Fruit fly (Drosophila melanogaster): Measurements from ENCODE around the gene Gfat2.

DNA sequence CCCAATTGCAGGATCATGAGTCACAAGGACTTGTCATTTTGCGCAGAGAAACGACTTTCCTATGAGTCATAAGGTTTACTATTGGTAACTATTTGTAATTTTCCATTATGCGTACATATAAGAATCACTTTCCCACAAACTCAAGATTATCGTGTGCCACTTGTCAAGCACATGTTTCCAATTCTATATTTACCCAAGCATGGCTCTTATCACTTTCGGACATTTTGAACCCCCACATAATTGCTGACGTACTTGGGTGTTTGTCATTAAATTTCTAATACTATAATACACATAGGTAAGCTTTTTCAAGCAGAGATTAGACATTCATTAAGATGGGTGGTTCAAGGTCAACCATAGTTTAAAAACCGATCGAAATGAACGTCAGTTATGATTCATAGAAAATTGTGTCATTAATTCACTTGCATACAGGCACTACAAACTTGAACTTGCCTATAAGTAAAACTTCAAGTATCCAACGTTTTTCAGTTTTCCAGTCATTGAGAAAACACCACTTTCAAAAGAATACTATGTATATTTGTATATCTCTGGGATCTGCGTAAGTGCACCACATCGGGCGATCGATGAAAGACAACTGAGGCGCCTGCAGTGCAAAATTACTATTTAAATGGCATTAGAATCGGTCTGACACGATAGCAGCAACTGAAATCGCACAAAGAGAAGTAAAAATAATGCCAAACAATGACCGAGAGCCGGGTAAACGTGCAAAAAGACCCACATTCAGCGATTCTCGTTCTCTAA, 11.7 kb downstream of the Gfat2 start:
- TF ChIP-seq Sin3A (optimal IDR thresholded peaks at IDR 0.05): no peak
- TF ChIP-seq ttk (optimal IDR thresholded peaks at IDR 0.05): no peak

Data from Kc167 (cell line).